Fruit fly (Drosophila melanogaster): ENCODE results near the gene ssp3.

The ssp3 gene

dm6 chr2L:18886904-18887303 is 56.9 kb downstream of the ssp3 start:
- no peak for TF ChIP-seq CG17801 (GFP tag; optimal IDR thresholded peaks at IDR 0.05; ENCODE audit: partially characterized antibody)

dm6 chr2L:18884783-18885182 is 59.0 kb downstream of the ssp3 start:
- TF ChIP-seq CG17801 (GFP tag; optimal IDR thresholded peaks at IDR 0.05; ENCODE audit: partially characterized antibody), result no peak

- no peak for TF ChIP-seq CG17801 (GFP tag; optimal IDR thresholded peaks at IDR 0.05; ENCODE audit: partially characterized antibody)
These were observed 61.0 kb downstream of the ssp3 start for dm6 chr2L:18882734-18883133.

dm6 chr2L:18881014-18881660 is 62.6 kb downstream of the ssp3 start, which contains the start of gene tup:
TSS of gene tup (minus strand) at chr2L:18881261.
- no peak for TF ChIP-seq CG17801 (GFP tag; optimal IDR thresholded peaks at IDR 0.05; ENCODE audit: partially characterized antibody)

dm6 chr2L:18878439-18878838 is 65.3 kb downstream of the ssp3 start:
- no peak for TF ChIP-seq CG17801 (GFP tag; optimal IDR thresholded peaks at IDR 0.05; ENCODE audit: partially characterized antibody)

- no peak for TF ChIP-seq CG17801 (GFP tag; optimal IDR thresholded peaks at IDR 0.05; ENCODE audit: partially characterized antibody)
These were observed 68.5 kb downstream of the ssp3 start for dm6 chr2L:18875213-18875612.

- no peak for TF ChIP-seq CG17801 (GFP tag; optimal IDR thresholded peaks at IDR 0.05; ENCODE audit: partially characterized antibody)
These were observed 71.9 kb downstream of the ssp3 start for dm6 chr2L:18871822-18872221.

dm6 chr2L:18867815-18868214 is 75.9 kb downstream of the ssp3 start:
- TF ChIP-seq CG17801 (GFP tag; optimal IDR thresholded peaks at IDR 0.05; ENCODE audit: partially characterized antibody), result no peak

- TF ChIP-seq CG17801 (GFP tag; optimal IDR thresholded peaks at IDR 0.05; ENCODE audit: partially characterized antibody), result no peak
These were observed 77.2 kb downstream of the ssp3 start for dm6 chr2L:18866582-18866981.

Measured in ovary, adult (tissue).